Worm (Caenorhabditis elegans): Measurements from ENCODE around the gene srab-1.

DNA sequence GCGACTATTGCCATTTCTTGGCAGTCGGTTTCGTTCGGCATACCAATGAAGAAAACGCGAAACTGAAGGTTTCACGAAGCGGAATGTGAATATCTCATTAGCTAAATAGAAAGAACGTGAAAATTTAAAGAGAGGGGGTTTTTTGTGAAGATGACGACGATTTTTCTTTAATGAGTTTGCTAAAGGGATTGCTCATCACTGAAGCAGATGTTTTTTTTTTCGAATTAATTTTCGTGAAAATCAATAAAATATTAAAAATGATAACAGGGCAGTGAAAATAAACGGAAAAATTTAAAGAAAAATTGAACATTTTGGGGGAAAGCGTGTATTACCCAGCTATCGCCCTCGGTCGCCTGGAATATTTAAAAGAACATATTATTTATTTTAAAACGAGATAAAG lies 5.9 kb upstream of the srab-1 start, which contains the start of gene srab-3:
- TF ChIP-seq lin-15B (tag; optimal IDR thresholded peaks at IDR 0.05) (no peak), duxl-1 (tag; optimal IDR thresholded peaks at IDR 0.05; ENCODE audit: poor library complexity) (no peak), nhr-76 (tag; optimal IDR thresholded peaks at IDR 0.05) (no peak), lsy-2 (tag; optimal IDR thresholded peaks at IDR 0.05) (no peak)
